Worm (Caenorhabditis elegans) whole organism, L4 larva: ENCODE measurements around the gene Y41D4B.6.

Source experiments
- ces-1 ChIP-seq: fragments of 150-350 bp; sonication (generic microtip); optimal IDR thresholded peaks from 4 replicates; lab custom pipeline; 2014; ENCODE audit warnings: missing biosample characterization, missing genetic modification reagents, missing genetic modification characterization
- lin-39 ChIP-seq: fragments of 150-350 bp; optimal IDR thresholded peaks from 2 replicates; lab custom pipeline; 2014; ENCODE audit warnings: missing biosample characterization, missing genetic modification reagents, missing genetic modification characterization

DNA sequence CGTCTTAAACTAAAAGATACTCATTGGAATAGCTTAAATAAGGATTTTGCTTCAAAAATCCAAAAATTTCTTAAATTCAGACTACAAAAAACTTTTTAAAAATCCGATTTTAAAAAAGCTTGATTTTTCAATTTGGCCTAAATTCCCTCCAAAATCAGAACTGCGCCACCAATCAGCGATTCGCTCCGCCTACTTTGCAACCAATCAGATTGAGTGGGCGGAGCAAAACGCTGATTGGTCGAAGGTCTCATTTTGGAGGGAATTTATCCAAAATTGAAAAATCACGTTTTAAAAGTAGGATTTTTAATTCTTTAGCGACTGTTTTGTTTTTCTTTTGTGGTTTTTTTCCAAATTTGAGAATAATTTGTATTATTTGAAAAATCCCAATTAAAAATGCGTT lies 15.8 kb downstream of the Y41D4B.6 start:
- no peak for TF ChIP-seq lin-39
- no peak for TF ChIP-seq ces-1 (GFP tag; lab: Kevin White, UChicago)
